Worm (Caenorhabditis elegans) whole organism, L4 larva: ENCODE data around the gene nhr-248.

Source experiments
- dpl-1 ChIP-seq: fragments of 150-350 bp; optimal IDR thresholded peaks from 2 replicates; lab custom pipeline; 2014; ENCODE audit warnings: missing biosample characterization, missing genetic modification reagents, missing genetic modification characterization
- duxl-1 ChIP-seq: sonication (generic microtip); optimal IDR thresholded peaks from 2 replicates; lab custom pipeline; 2016; ENCODE audit warnings: mild to moderate bottlenecking, missing genetic modification characterization, moderate library complexity, missing compliant biosample characterization; ENCODE audit not compliant: poor library complexity
- hmg-1.1 ChIP-seq: fragments of 200-800 bp; sonication (Bioruptor generic); IDR thresholded peaks from 2 replicates; pipeline ENCODE4 v1.3.6; 2022; ENCODE audit warnings: missing genetic modification reagents, missing genetic modification characterization, missing compliant biosample characterization
- lin-38 ChIP-seq: fragments of 200-800 bp; sonication (Bioruptor generic); IDR thresholded peaks from 2 replicates; pipeline ENCODE4 v1.3.6; 2022; ENCODE audit warnings: missing genetic modification reagents, missing genetic modification characterization, missing compliant biosample characterization
- lsy-2 ChIP-seq, 2 experiments: fragments of 150-350 bp in 1 of 2; sonication (generic microtip) in 1 of 2; optimal IDR thresholded peaks; 2 replicates each; lab custom pipeline; 2014 to 2017; ENCODE audit warnings: missing biosample characterization in 2 of 2, missing genetic modification characterization in 2 of 2
- nhr-111 ChIP-seq: fragments of 200-800 bp; sonication (Bioruptor generic); optimal IDR thresholded peaks from 2 replicates; lab custom pipeline; 2018; ENCODE audit warnings: mild to moderate bottlenecking, missing genetic modification characterization, missing compliant biosample characterization
- nhr-237 ChIP-seq: sonication (generic microtip); optimal IDR thresholded peaks from 2 replicates; lab custom pipeline; 2017; ENCODE audit warnings: missing biosample characterization, missing genetic modification characterization
- nhr-41 ChIP-seq: fragments of 200-800 bp; sonication (Bioruptor generic); IDR thresholded peaks from 2 replicates; pipeline ENCODE4 v1.3.6; 2022; ENCODE audit warnings: missing genetic modification reagents, missing genetic modification characterization, missing compliant biosample characterization
- nhr-77 ChIP-seq: fragments of 150-350 bp; optimal IDR thresholded peaks from 2 replicates; lab custom pipeline; 2014; ENCODE audit warnings: missing biosample characterization, missing genetic modification characterization
- unc-39 ChIP-seq: sonication (generic microtip); optimal IDR thresholded peaks from 2 replicates; lab custom pipeline; 2017; ENCODE audit warnings: missing biosample characterization, missing genetic modification characterization

ce11 chrV:17105483-17105882 lies 1.1 kb upstream of the nhr-248 start, which contains the start of gene ZK218.7:
- no peak for TF ChIP-seq lin-38 (GFP tag; lab: Robert Waterston, UW)
- TF ChIP-seq duxl-1 (tag; lab: Kevin White, UChicago) = no peak
- no peak for TF ChIP-seq lsy-2 (tag; optimal IDR thresholded peaks at IDR 0.05; lab: Kevin White, UChicago)
- no peak for TF ChIP-seq nhr-111 (GFP tag; lab: Kevin White, UChicago)
- no peak for TF ChIP-seq unc-39 (tag; lab: Kevin White, UChicago)
- TF ChIP-seq nhr-237 (tag; lab: Kevin White, UChicago) = no peak
- TF ChIP-seq dpl-1 (GFP tag; lab: Kevin White, UChicago) = no peak
- no peak for TF ChIP-seq nhr-77 (tag; lab: Kevin White, UChicago)
- no peak for TF ChIP-seq nhr-41 (GFP tag; lab: Robert Waterston, UW)
- TF ChIP-seq hmg-1.1 (GFP tag; lab: Robert Waterston, UW) = no peak
